Worm (Caenorhabditis elegans) whole organism, late embryonic: ENCODE measurements around the gene C44C10.9.
A peak's percentile ranks its signal among the peaks of the same experiment; 100 is the strongest.

Source experiments
- F13H6.1 ChIP-seq: sonication (generic microtip); optimal IDR thresholded peaks from 2 replicates; lab custom pipeline; 2016; ENCODE audit warnings: missing genetic modification characterization, missing compliant biosample characterization
- K02D7.2 ChIP-seq: sonication (generic microtip); optimal IDR thresholded peaks from 2 replicates; lab custom pipeline; 2017; ENCODE audit warnings: mild to moderate bottlenecking, missing genetic modification characterization, missing compliant biosample characterization
- K09A11.1 ChIP-seq: sonication (generic microtip); optimal IDR thresholded peaks from 2 replicates; lab custom pipeline; 2017; ENCODE audit warnings: antibody characterized with exemption, mild to moderate bottlenecking, missing genetic modification characterization, missing compliant biosample characterization; ENCODE audit not compliant: insufficient read depth
- T23F11.4 ChIP-seq: fragments of 200-800 bp; sonication (Bioruptor generic); optimal IDR thresholded peaks from 2 replicates; lab custom pipeline; 2018; ENCODE audit warnings: mild to moderate bottlenecking, missing genetic modification characterization, missing compliant biosample characterization
- Y22D7AL.16 ChIP-seq: sonication (generic microtip); optimal IDR thresholded peaks from 2 replicates; lab custom pipeline; 2016; ENCODE audit warnings: missing genetic modification characterization, missing compliant biosample characterization
- ahr-1 ChIP-seq: sonication (generic microtip); optimal IDR thresholded peaks from 2 replicates; lab custom pipeline; 2016; ENCODE audit warnings: missing genetic modification characterization, missing compliant biosample characterization
- ama-1 ChIP-seq: fragments of 150-350 bp; optimal IDR thresholded peaks from 2 replicates; lab custom pipeline; 2014
- ceh-19 ChIP-seq: fragments of 200-800 bp; sonication (Bioruptor generic); optimal IDR thresholded peaks from 2 replicates; lab custom pipeline; 2018; ENCODE audit warnings: mild to moderate bottlenecking, missing genetic modification characterization, missing compliant biosample characterization
- ceh-2 ChIP-seq: sonication (generic microtip); optimal IDR thresholded peaks from 2 replicates; lab custom pipeline; 2016; ENCODE audit warnings: missing genotype, missing genetic modification characterization, missing compliant biosample characterization
- ceh-22 ChIP-seq: sonication (generic microtip); optimal IDR thresholded peaks from 2 replicates; lab custom pipeline; 2017; ENCODE audit warnings: missing biosample characterization, missing genetic modification characterization
- ceh-24 ChIP-seq: sonication (generic microtip); optimal IDR thresholded peaks from 2 replicates; lab custom pipeline; 2016; ENCODE audit warnings: mild to moderate bottlenecking, missing genetic modification characterization, missing compliant biosample characterization
- ceh-30 ChIP-seq: fragments of 150-350 bp; optimal IDR thresholded peaks from 2 replicates; lab custom pipeline; 2014; ENCODE audit warnings: missing biosample characterization, missing genetic modification characterization
- ceh-31 ChIP-seq: sonication (generic microtip); optimal IDR thresholded peaks from 2 replicates; lab custom pipeline; 2016; ENCODE audit warnings: missing genetic modification characterization, missing compliant biosample characterization
- ceh-34 ChIP-seq: sonication (generic microtip); optimal IDR thresholded peaks from 2 replicates; lab custom pipeline; 2016; ENCODE audit warnings: mild to moderate bottlenecking, missing genetic modification characterization, missing compliant biosample characterization
- ceh-45 ChIP-seq: fragments of 200-800 bp; sonication (Bioruptor generic); IDR thresholded peaks from 2 replicates; pipeline ENCODE4 v1.3.6; 2022; ENCODE audit warnings: missing genetic modification reagents, missing genetic modification characterization, missing compliant biosample characterization
- ceh-48 ChIP-seq: sonication (generic microtip); optimal IDR thresholded peaks from 2 replicates; lab custom pipeline; 2016; ENCODE audit warnings: missing genetic modification characterization, inconsistent platforms, missing compliant biosample characterization
- che-1 ChIP-seq: sonication (generic microtip); optimal IDR thresholded peaks from 2 replicates; lab custom pipeline; 2016; ENCODE audit warnings: mild to moderate bottlenecking, missing genetic modification characterization, missing compliant biosample characterization
- elt-2 ChIP-seq: sonication (generic microtip); optimal IDR thresholded peaks from 2 replicates; lab custom pipeline; 2016; ENCODE audit warnings: missing genetic modification reagents, missing genetic modification characterization, missing compliant biosample characterization
- elt-4 ChIP-seq: sonication (generic microtip); optimal IDR thresholded peaks from 2 replicates; lab custom pipeline; 2016; ENCODE audit warnings: missing genetic modification characterization, missing compliant biosample characterization
- eyg-1 ChIP-seq: sonication (generic microtip); optimal IDR thresholded peaks from 2 replicates; lab custom pipeline; 2016; ENCODE audit warnings: missing genotype, missing genetic modification characterization, missing compliant biosample characterization
- fax-1 ChIP-seq: sonication (generic microtip); optimal IDR thresholded peaks from 2 replicates; lab custom pipeline; 2016; ENCODE audit warnings: missing genotype, missing genetic modification characterization, missing compliant biosample characterization
- fkh-10 ChIP-seq: fragments of 150-350 bp; optimal IDR thresholded peaks from 2 replicates; lab custom pipeline; 2014; ENCODE audit warnings: missing biosample characterization, missing genetic modification reagents, missing genetic modification characterization
- gmeb-2 ChIP-seq: sonication (generic microtip); optimal IDR thresholded peaks from 2 replicates; lab custom pipeline; 2016; ENCODE audit warnings: missing genetic modification characterization, inconsistent platforms, missing compliant biosample characterization
- hlh-13 ChIP-seq: fragments of 200-800 bp; sonication (Bioruptor generic); optimal IDR thresholded peaks from 2 replicates; lab custom pipeline; 2018; ENCODE audit warnings: mild to moderate bottlenecking, missing genetic modification characterization, missing compliant biosample characterization
- hlh-30 ChIP-seq: sonication (generic microtip); optimal IDR thresholded peaks from 2 replicates; lab custom pipeline; 2017; ENCODE audit warnings: antibody characterized with exemption, missing genetic modification characterization, missing compliant biosample characterization; ENCODE audit not compliant: insufficient read depth
- hlh-6 ChIP-seq: sonication (generic microtip); optimal IDR thresholded peaks from 2 replicates; lab custom pipeline; 2016; ENCODE audit warnings: missing genotype, missing genetic modification characterization, missing compliant biosample characterization
- lin-11 ChIP-seq: fragments of 200-800 bp; sonication (Bioruptor generic); optimal IDR thresholded peaks from 2 replicates; lab custom pipeline; 2018; ENCODE audit warnings: mild to moderate bottlenecking, missing genetic modification characterization, missing compliant biosample characterization
- madf-2 ChIP-seq: sonication (generic microtip); optimal IDR thresholded peaks from 2 replicates; lab custom pipeline; 2017; ENCODE audit warnings: missing genetic modification characterization, missing compliant biosample characterization
- nfya-1 ChIP-seq: sonication (generic microtip); optimal IDR thresholded peaks from 2 replicates; lab custom pipeline; 2017; ENCODE audit warnings: missing genetic modification characterization, mild to moderate bottlenecking, missing compliant biosample characterization, antibody characterized with exemption, moderate library complexity
- nhr-11 ChIP-seq: fragments of 150-350 bp; optimal IDR thresholded peaks from 2 replicates; lab custom pipeline; 2014; ENCODE audit warnings: missing biosample characterization, missing genetic modification characterization
- pat-9 ChIP-seq: fragments of 200-800 bp; sonication (Bioruptor generic); optimal IDR thresholded peaks from 2 replicates; lab custom pipeline; 2018; ENCODE audit warnings: mild to moderate bottlenecking, missing genetic modification characterization, moderate library complexity, missing compliant biosample characterization
- pax-1 ChIP-seq: fragments of 150-350 bp; optimal IDR thresholded peaks from 2 replicates; lab custom pipeline; 2014; ENCODE audit warnings: missing biosample characterization, missing genetic modification characterization
- pha-2 ChIP-seq: sonication (generic microtip); optimal IDR thresholded peaks from 2 replicates; lab custom pipeline; 2017; ENCODE audit warnings: mild to moderate bottlenecking, missing genetic modification characterization, missing compliant biosample characterization
- pha-4 ChIP-seq: fragments of 150-350 bp; optimal IDR thresholded peaks from 2 replicates; lab custom pipeline; 2018; ENCODE audit warnings: missing biosample characterization, missing genetic modification reagents, missing genetic modification characterization
- pros-1 ChIP-seq: fragments of 150-350 bp; optimal IDR thresholded peaks from 2 replicates; lab custom pipeline; 2014; ENCODE audit warnings: missing biosample characterization, missing genetic modification reagents, missing genetic modification characterization
- sdc-2 ChIP-seq: sonication (generic microtip); optimal IDR thresholded peaks from 2 replicates; lab custom pipeline; 2016; ENCODE audit warnings: missing genotype, missing genetic modification characterization, missing compliant biosample characterization
- sox-2 ChIP-seq: fragments of 200-800 bp; sonication (Bioruptor generic); IDR thresholded peaks from 2 replicates; pipeline ENCODE4 v1.3.6; 2022; ENCODE audit warnings: missing genetic modification reagents, missing genetic modification characterization, missing compliant biosample characterization
- sox-4 ChIP-seq: sonication (generic microtip); optimal IDR thresholded peaks from 2 replicates; lab custom pipeline; 2017; ENCODE audit warnings: mild to moderate bottlenecking, missing genetic modification characterization, inconsistent platforms, missing compliant biosample characterization
- syd-9 ChIP-seq: sonication (generic microtip); optimal IDR thresholded peaks from 2 replicates; lab custom pipeline; 2016; ENCODE audit warnings: mild to moderate bottlenecking, missing genetic modification characterization, moderate library complexity, missing compliant biosample characterization
- tbx-2 ChIP-seq: sonication (generic microtip); optimal IDR thresholded peaks from 2 replicates; lab custom pipeline; 2016; ENCODE audit warnings: missing genetic modification characterization, missing compliant biosample characterization
- tbx-7 ChIP-seq: sonication (generic microtip); optimal IDR thresholded peaks from 2 replicates; lab custom pipeline; 2016; ENCODE audit warnings: missing genotype, missing genetic modification characterization, missing compliant biosample characterization
- ttx-3 ChIP-seq: sonication (generic microtip); optimal IDR thresholded peaks from 2 replicates; lab custom pipeline; 2016; ENCODE audit warnings: missing genetic modification reagents, missing genetic modification characterization, missing compliant biosample characterization
- unc-42 ChIP-seq: sonication (generic microtip); optimal IDR thresholded peaks from 2 replicates; lab custom pipeline; 2016; ENCODE audit warnings: missing genotype, missing genetic modification characterization, missing compliant biosample characterization
- unc-86 ChIP-seq: sonication (generic microtip); optimal IDR thresholded peaks from 2 replicates; lab custom pipeline; 2016; ENCODE audit warnings: missing genetic modification characterization, missing compliant biosample characterization
- zip-5 ChIP-seq: sonication (generic microtip); optimal IDR thresholded peaks from 2 replicates; lab custom pipeline; 2016; ENCODE audit warnings: missing genetic modification characterization, missing compliant biosample characterization
- ztf-16 ChIP-seq: sonication (generic microtip); optimal IDR thresholded peaks from 2 replicates; lab custom pipeline; 2017; ENCODE audit warnings: missing genetic modification characterization, missing compliant biosample characterization

Gene C44C10.9

ce11 chrX:11716463-11716960 is at the start of gene C44C10.9:
C44C10.9 (minus strand) TSS chrX:11716513.
- TF ChIP-seq pax-1 (tag; lab: Kevin White, UChicago) (no peak), pha-4 (tag; lab: Kevin White, UChicago) (no peak), ceh-24 (no peak), fkh-10 (GFP tag; lab: Kevin White, UChicago) (no peak), sdc-2 (tag; lab: Kevin White, UChicago) (no peak), sox-2 (GFP tag; lab: Robert Waterston, UW) (no peak), eyg-1 (tag; lab: Kevin White, UChicago) (no peak), ceh-30 (no peak)

ce11 chrX:11765860-11766259 is 49.5 kb upstream of the C44C10.9 start:
- TF ChIP-seq ceh-45 (GFP tag; lab: Robert Waterston, UW) = no peak
- TF ChIP-seq K09A11.1 = no peak
- no peak for TF ChIP-seq unc-42 (tag; lab: Kevin White, UChicago)
- TF ChIP-seq zip-5 = no peak

ce11 chrX:11758809-11759208 is 42.5 kb upstream of the C44C10.9 start, which contains the start of gene lact-7:
lact-7 (plus strand) TSS chrX:11759109.
- TF ChIP-seq ceh-31 = no peak
- no peak for TF ChIP-seq nfya-1
- no peak for TF ChIP-seq syd-9 (tag; lab: Kevin White, UChicago)
- no peak for TF ChIP-seq zip-5

- TF ChIP-seq unc-42 (tag; lab: Kevin White, UChicago) = peak; percentile 53
- peak; percentile 23 for TF ChIP-seq tbx-7 (tag; lab: Kevin White, UChicago)
- TF ChIP-seq hlh-13 (GFP tag; lab: Kevin White, UChicago) = peak; percentile 63
- peak; percentile 60 for TF ChIP-seq zip-5
- TF ChIP-seq ahr-1 (tag; lab: Kevin White, UChicago) = peak; percentile 49
- TF ChIP-seq nhr-11 (tag; lab: Kevin White, UChicago) = no peak
- peak; percentile 82 for TF ChIP-seq che-1 (tag; lab: Kevin White, UChicago)
- TF ChIP-seq ceh-48 (tag; lab: Kevin White, UChicago) = peak; percentile 63
- no peak for TF ChIP-seq ceh-30
- peak; percentile 66 for TF ChIP-seq pat-9 (tag; lab: Kevin White, UChicago)
- TF ChIP-seq pha-4 (tag; lab: Kevin White, UChicago) = no peak
- peak; percentile 80 for TF ChIP-seq unc-86 (tag; lab: Kevin White, UChicago)
- peak; percentile 75 for TF ChIP-seq pha-2 (tag; lab: Kevin White, UChicago)
- no peak for TF ChIP-seq fkh-10 (GFP tag; lab: Kevin White, UChicago)
- no peak for TF ChIP-seq ceh-22 (tag; lab: Kevin White, UChicago)
- TF ChIP-seq eyg-1 (tag; lab: Kevin White, UChicago) = peak; percentile 57
- peak; percentile 72 for TF ChIP-seq ceh-31
- TF ChIP-seq pros-1 (tag; lab: Kevin White, UChicago) = no peak
- TF ChIP-seq gmeb-2 = peak; percentile 70
- peak; percentile 99 for TF ChIP-seq ttx-3 (tag; lab: Kevin White, UChicago)
- TF ChIP-seq T23F11.4 (GFP tag; lab: Kevin White, UChicago) = peak; percentile 70
- peak; percentile 75 for TF ChIP-seq ceh-19 (GFP tag; lab: Kevin White, UChicago)
- peak; percentile 73 for TF ChIP-seq ceh-2
- TF ChIP-seq ceh-34 (tag; lab: Kevin White, UChicago) = peak; percentile 80
- peak; percentile 65 for TF ChIP-seq Y22D7AL.16 (tag; lab: Kevin White, UChicago)
- TF ChIP-seq sox-4 (tag; lab: Kevin White, UChicago) = peak; percentile 74
- TF ChIP-seq fax-1 (tag; lab: Kevin White, UChicago) = peak; percentile 69
- peak; percentile 78 for TF ChIP-seq elt-2 (tag; lab: Kevin White, UChicago)
- peak; percentile 80 for TF ChIP-seq K02D7.2 (tag; lab: Kevin White, UChicago)
- TF ChIP-seq ama-1 (lab: Kevin White, UChicago) = no peak
- peak; percentile 84 for TF ChIP-seq sdc-2 (tag; lab: Kevin White, UChicago)
- peak; percentile 78 for TF ChIP-seq tbx-2
- peak; percentile 73 for TF ChIP-seq madf-2 (tag; lab: Kevin White, UChicago)
- peak; percentile 87 for TF ChIP-seq hlh-6
- peak; percentile 75 for TF ChIP-seq ztf-16
- no peak for TF ChIP-seq elt-4 (tag; lab: Kevin White, UChicago)
- TF ChIP-seq F13H6.1 (tag; lab: Kevin White, UChicago) = peak; percentile 62
- peak; percentile 71 for TF ChIP-seq lin-11 (tag; lab: Kevin White, UChicago)
- peak; percentile 71 for TF ChIP-seq hlh-30
- TF ChIP-seq nfya-1 = peak; percentile 49
Measured at ce11 chrX:11757666-11758065, 41.4 kb upstream of the C44C10.9 start.
